Fruit fly (Drosophila melanogaster) whole organism, embryonic: ENCODE measurements around the gene CG31064.

ENCODE experiments used
- Blimp-1 ChIP-seq: fragments of 200-800 bp; sonication (Bioruptor generic); optimal IDR thresholded peaks from 3 replicates; lab custom pipeline; 2018; ENCODE audit warnings: missing biosample characterization, missing genetic modification characterization, mild to moderate bottlenecking, moderate library complexity, missing genetic modification reagents
- C15 ChIP-seq: fragments of 200-800 bp; sonication (Bioruptor generic); IDR thresholded peaks from 3 replicates; pipeline ENCODE4 v1.3.6; 2022; ENCODE audit warnings: missing biosample characterization, missing genetic modification characterization
- CG1024 ChIP-seq: fragments of 200-800 bp; sonication (Bioruptor generic); IDR thresholded peaks from 2 replicates; pipeline ENCODE4 v1.3.6; 2022; ENCODE audit warnings: missing biosample characterization, missing genetic modification characterization
- CG10267 ChIP-seq: fragments of 200-800 bp; sonication (Bioruptor generic); optimal IDR thresholded peaks from 2 replicates; lab custom pipeline; 2018; ENCODE audit warnings: missing biosample characterization, mild to moderate bottlenecking, missing genetic modification characterization, moderate library complexity
- CG10366 ChIP-seq: fragments of 200-800 bp; sonication (Bioruptor generic); IDR thresholded peaks from 2 replicates; pipeline ENCODE4 v1.3.6; 2022; ENCODE audit warnings: missing biosample characterization, missing genetic modification characterization
- CG12071 ChIP-seq: fragments of 200-800 bp; sonication (Bioruptor generic); optimal IDR thresholded peaks from 3 replicates; lab custom pipeline; 2018; ENCODE audit warnings: missing biosample characterization, mild to moderate bottlenecking, missing genetic modification characterization
- CG12219 ChIP-seq: fragments of 200-800 bp; sonication (Bioruptor generic); optimal IDR thresholded peaks from 3 replicates; lab custom pipeline; 2018; ENCODE audit warnings: missing biosample characterization, mild to moderate bottlenecking, missing genetic modification characterization
- CG15011 ChIP-seq: fragments of 200-800 bp; sonication (Bioruptor generic); optimal IDR thresholded peaks from 3 replicates; lab custom pipeline; 2018; ENCODE audit warnings: missing biosample characterization, mild to moderate bottlenecking, missing genetic modification characterization
- CG15514 ChIP-seq: fragments of 200-800 bp; sonication (Bioruptor generic); optimal IDR thresholded peaks from 3 replicates; lab custom pipeline; 2017; ENCODE audit warnings: missing biosample characterization, missing genetic modification characterization, mild to moderate bottlenecking, moderate library complexity, missing genetic modification reagents
- CG15696 ChIP-seq: fragments of 200-800 bp; sonication (Bioruptor generic); optimal IDR thresholded peaks from 2 replicates; lab custom pipeline; 2019; ENCODE audit warnings: missing biosample characterization, mild to moderate bottlenecking, missing genetic modification characterization, moderate library complexity
- CG1792 ChIP-seq: fragments of 200-800 bp; sonication (Bioruptor generic); optimal IDR thresholded peaks from 2 replicates; lab custom pipeline; 2016; ENCODE audit warnings: missing biosample characterization, missing genetic modification characterization
- CG18764 ChIP-seq: fragments of 200-800 bp; sonication (Bioruptor generic); optimal IDR thresholded peaks from 3 replicates; lab custom pipeline; 2016; ENCODE audit warnings: missing biosample characterization, missing genetic modification characterization
- CG32767 ChIP-seq: fragments of 200-800 bp; sonication (Bioruptor generic); IDR thresholded peaks from 2 replicates; pipeline ENCODE4 v1.3.6; 2022; ENCODE audit warnings: missing biosample characterization, missing genetic modification characterization
- CG3281 ChIP-seq: fragments of 200-800 bp; sonication (Bioruptor generic); optimal IDR thresholded peaks from 3 replicates; lab custom pipeline; 2017; ENCODE audit warnings: missing biosample characterization, mild to moderate bottlenecking, missing genetic modification characterization
- CG43689 ChIP-seq: fragments of 200-800 bp; sonication (Bioruptor generic); IDR thresholded peaks from 2 replicates; pipeline ENCODE4 v1.3.6; 2022; ENCODE audit warnings: missing biosample characterization, missing genetic modification characterization
- CG5953 ChIP-seq: fragments of 200-800 bp; sonication (Bioruptor generic); IDR thresholded peaks from 2 replicates; pipeline ENCODE4 v1.3.6; 2022; ENCODE audit warnings: missing biosample characterization, missing genetic modification characterization
- CG6854 ChIP-seq: fragments of 200-800 bp; sonication (Bioruptor generic); optimal IDR thresholded peaks from 3 replicates; lab custom pipeline; 2017; ENCODE audit warnings: missing biosample characterization, mild to moderate bottlenecking, missing genetic modification characterization
- CG7786 ChIP-seq: fragments of 200-800 bp; sonication (Bioruptor generic); optimal IDR thresholded peaks from 2 replicates; lab custom pipeline; 2016; ENCODE audit warnings: missing biosample characterization, missing genetic modification characterization
- CG8924 ChIP-seq: fragments of 200-800 bp; optimal IDR thresholded peaks from 3 replicates; lab custom pipeline; 2019; ENCODE audit warnings: missing biosample characterization, mild to moderate bottlenecking, missing genetic modification characterization, moderate library complexity
- CTCF ChIP-seq: fragments of 200-800 bp; sonication (Bioruptor generic); optimal IDR thresholded peaks from 2 replicates; lab custom pipeline; 2017; ENCODE audit warnings: missing biosample characterization, mild to moderate bottlenecking, missing genetic modification characterization, moderate library complexity
- Camta ChIP-seq: fragments of 200-800 bp; sonication (Bioruptor generic); optimal IDR thresholded peaks from 2 replicates; lab custom pipeline; 2016; ENCODE audit warnings: missing biosample characterization, missing genetic modification characterization
- D ChIP-seq, 2 experiments: fragments of 200-800 bp in 1 of 2; fragments of >200 bp in 1 of 2; sonication (Bioruptor generic) in 1 of 2; optimal IDR thresholded peaks; 2 replicates in 1 of 2; 3 replicates in 1 of 2; lab custom pipeline; 2017; ENCODE audit warnings: mild to moderate bottlenecking in 1 of 2, missing biosample characterization in 1 of 2, missing genetic modification characterization in 1 of 2, missing genetic modification reagents in 1 of 2
- D19B ChIP-seq: fragments of 200-800 bp; sonication (Bioruptor generic); optimal IDR thresholded peaks from 2 replicates; lab custom pipeline; 2017; ENCODE audit warnings: missing biosample characterization, mild to moderate bottlenecking, missing genetic modification characterization
- Dref ChIP-seq: fragments of 200-800 bp; sonication (Bioruptor generic); IDR thresholded peaks from 2 replicates; pipeline ENCODE4 v1.3.6; 2022; ENCODE audit warnings: missing biosample characterization, missing genetic modification characterization
- GATAe ChIP-seq: fragments of 200-800 bp; sonication (Bioruptor generic); conservative IDR thresholded peaks from 2 replicates; pipeline ENCODE4 v1.3.6; 2022; ENCODE audit warnings: missing biosample characterization, missing genetic modification characterization
- H2.0 ChIP-seq: fragments of 200-800 bp; sonication (Bioruptor generic); IDR thresholded peaks from 2 replicates; pipeline ENCODE4 v1.3.6; 2022; ENCODE audit warnings: missing biosample characterization, missing genetic modification characterization
- Hmr ChIP-seq: fragments of 200-800 bp; sonication (Bioruptor generic); optimal IDR thresholded peaks from 3 replicates; lab custom pipeline; 2017; ENCODE audit warnings: mild to moderate bottlenecking, missing biosample characterization, missing genetic modification reagents, missing genetic modification characterization
- Meics ChIP-seq: fragments of 200-800 bp; sonication (Bioruptor generic); optimal IDR thresholded peaks from 2 replicates; lab custom pipeline; 2017; ENCODE audit warnings: missing biosample characterization, mild to moderate bottlenecking, missing genetic modification characterization
- NC2α ChIP-seq: fragments of 200-800 bp; sonication (Bioruptor generic); optimal IDR thresholded peaks from 2 replicates; lab custom pipeline; 2016; ENCODE audit warnings: missing biosample characterization, missing genetic modification characterization
- Ptx1 ChIP-seq: fragments of 200-800 bp; sonication (Bioruptor generic); IDR thresholded peaks from 2 replicates; pipeline ENCODE4 v1.3.6; 2022; ENCODE audit warnings: missing biosample characterization, missing genetic modification characterization
- Rfx ChIP-seq: fragments of 200-800 bp; sonication (Bioruptor generic); IDR thresholded peaks from 2 replicates; pipeline ENCODE4 v1.3.6; 2022; ENCODE audit warnings: missing biosample characterization, missing genetic modification characterization
- Vsx1 ChIP-seq: fragments of 200-800 bp; sonication (Bioruptor generic); optimal IDR thresholded peaks from 2 replicates; lab custom pipeline; 2017; ENCODE audit warnings: missing biosample characterization, mild to moderate bottlenecking, missing genetic modification characterization, missing genetic modification reagents
- aop ChIP-seq: fragments of 200-800 bp; sonication (Bioruptor generic); IDR thresholded peaks from 2 replicates; pipeline ENCODE4 v1.3.6; 2022; ENCODE audit warnings: missing biosample characterization, missing genetic modification characterization
- ato ChIP-seq: fragments of 200-800 bp; sonication (Bioruptor generic); IDR thresholded peaks from 2 replicates; pipeline ENCODE4 v1.3.6; 2022; ENCODE audit warnings: missing biosample characterization, missing genetic modification characterization; ENCODE audit not compliant: partially characterized antibody
- bigmax ChIP-seq: fragments of 200-800 bp; sonication (Bioruptor generic); optimal IDR thresholded peaks from 2 replicates; lab custom pipeline; 2018; ENCODE audit warnings: missing biosample characterization, mild to moderate bottlenecking, missing genetic modification characterization
- crc ChIP-seq: fragments of 200-800 bp; sonication (Bioruptor generic); optimal IDR thresholded peaks from 2 replicates; lab custom pipeline; 2016; ENCODE audit warnings: missing biosample characterization, missing genetic modification characterization
- disco-r ChIP-seq: fragments of 200-800 bp; sonication (Bioruptor generic); optimal IDR thresholded peaks from 2 replicates; lab custom pipeline; 2016; ENCODE audit warnings: missing biosample characterization, missing genetic modification characterization
- dmrt99B ChIP-seq: fragments of 200-800 bp; sonication (Bioruptor generic); optimal IDR thresholded peaks from 2 replicates; lab custom pipeline; 2018; ENCODE audit warnings: missing biosample characterization, mild to moderate bottlenecking, missing genetic modification characterization, moderate library complexity
- ems ChIP-seq: fragments of 200-800 bp; sonication (Bioruptor generic); optimal IDR thresholded peaks from 3 replicates; lab custom pipeline; 2016; ENCODE audit warnings: missing biosample characterization, missing genetic modification characterization
- ewg ChIP-seq: fragments of 200-800 bp; sonication (Bioruptor generic); optimal IDR thresholded peaks from 3 replicates; lab custom pipeline; 2017; ENCODE audit warnings: mild to moderate bottlenecking, missing biosample characterization, missing genetic modification reagents, missing genetic modification characterization
- klu ChIP-seq: fragments of 200-800 bp; sonication (Bioruptor generic); IDR thresholded peaks from 2 replicates; pipeline ENCODE4 v1.3.6; 2022; ENCODE audit warnings: missing biosample characterization, missing genetic modification characterization
- maf-S ChIP-seq: fragments of 200-800 bp; sonication (Bioruptor generic); optimal IDR thresholded peaks from 2 replicates; lab custom pipeline; 2016; ENCODE audit warnings: missing biosample characterization, missing genetic modification characterization
- run ChIP-seq: fragments of 200-800 bp; sonication (Bioruptor generic); optimal IDR thresholded peaks from 3 replicates; lab custom pipeline; 2018; ENCODE audit warnings: missing biosample characterization, mild to moderate bottlenecking, missing genetic modification characterization
- seq ChIP-seq: fragments of 200-800 bp; sonication (Bioruptor generic); IDR thresholded peaks from 2 replicates; pipeline ENCODE4 v1.3.6; 2022; ENCODE audit warnings: missing biosample characterization, missing genetic modification characterization
- shn ChIP-seq: fragments of 200-800 bp; sonication (Bioruptor generic); optimal IDR thresholded peaks from 3 replicates; lab custom pipeline; 2016; ENCODE audit warnings: missing biosample characterization, missing genetic modification characterization
- tin ChIP-seq: fragments of 200-800 bp; sonication (Bioruptor generic); optimal IDR thresholded peaks from 3 replicates; lab custom pipeline; 2016; ENCODE audit warnings: missing biosample characterization, missing genetic modification characterization
- tio ChIP-seq: fragments of 200-800 bp; sonication (Bioruptor generic); optimal IDR thresholded peaks from 2 replicates; lab custom pipeline; 2017; ENCODE audit warnings: missing biosample characterization, missing genetic modification characterization, inconsistent platforms
- vvl ChIP-seq: fragments of 200-800 bp; sonication (Bioruptor generic); IDR thresholded peaks from 2 replicates; pipeline ENCODE4 v1.3.6; 2022; ENCODE audit warnings: missing biosample characterization, missing genetic modification characterization
- zf30C ChIP-seq: fragments of 200-800 bp; sonication (Bioruptor generic); optimal IDR thresholded peaks from 3 replicates; lab custom pipeline; 2018; ENCODE audit warnings: missing biosample characterization, mild to moderate bottlenecking, missing genetic modification characterization

CG31064 gene

DNA sequence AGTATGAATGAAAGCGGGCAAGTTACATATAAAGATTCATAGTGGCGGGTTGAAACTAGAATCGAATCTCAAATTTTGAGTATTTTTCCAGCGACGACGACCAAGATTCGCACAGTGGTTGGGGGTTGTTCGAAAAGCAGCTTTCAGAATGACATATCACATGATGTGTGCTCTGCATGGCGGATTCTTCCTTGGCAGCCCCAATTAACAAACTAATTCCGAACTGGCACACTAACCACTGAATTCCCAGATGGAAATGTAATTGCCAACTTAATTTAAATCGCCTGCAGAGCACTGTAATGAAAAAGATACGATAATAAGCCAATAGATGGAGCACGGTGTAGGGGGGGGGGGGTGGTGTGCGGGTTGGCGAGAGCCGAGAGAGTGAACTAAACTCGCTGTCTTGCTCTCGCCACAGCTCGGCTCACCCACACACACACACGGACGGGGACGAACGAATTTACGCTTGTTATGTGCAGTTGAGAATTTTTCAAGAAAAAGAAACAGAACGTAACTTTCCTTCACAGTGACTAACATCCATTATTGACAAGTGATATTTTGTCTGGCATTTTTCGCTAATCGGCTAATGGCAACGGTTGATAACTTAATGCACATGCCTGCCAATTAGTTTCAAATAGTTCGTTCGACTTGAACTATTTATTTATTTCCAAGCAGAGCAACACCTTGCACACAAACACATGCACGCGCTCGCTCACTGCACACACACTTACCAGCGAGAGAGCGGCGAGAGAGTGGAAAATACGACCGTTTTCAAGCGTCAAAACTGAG lies 42.3 kb upstream of the CG31064 start (continued):
- TF ChIP-seq klu (GFP tag; lab: Robert Waterston, UW), result peak; percentile 86
- peak; percentile 91 for TF ChIP-seq CG15011 (GFP tag; lab: Kevin White, UChicago)
- TF ChIP-seq tio (GFP tag; lab: Kevin White, UChicago), result peak; percentile 89
- TF ChIP-seq Vsx1 (GFP tag; lab: Kevin White, UChicago), result peak; percentile 97
- peak; percentile 92 for TF ChIP-seq CG1792 (GFP tag; lab: Kevin White, UChicago)
- TF ChIP-seq Blimp-1 (GFP tag; lab: Kevin White, UChicago), result peak; percentile 92
- TF ChIP-seq Hmr, result peak; percentile 98
- peak; percentile 91 for TF ChIP-seq CG18764 (GFP tag; lab: Kevin White, UChicago)
- TF ChIP-seq seq (GFP tag; lab: Robert Waterston, UW), result peak; percentile 98
- peak; percentile 98 for TF ChIP-seq CG7786 (GFP tag; lab: Kevin White, UChicago)
- peak; percentile 82 for TF ChIP-seq NC2α (GFP tag; lab: Kevin White, UChicago)
- TF ChIP-seq Rfx (GFP tag; lab: Robert Waterston, UW), result peak; percentile 98
- peak; percentile 97 for TF ChIP-seq CG12219
- TF ChIP-seq run (tag; lab: Kevin White, UChicago), result peak; percentile 89
- TF ChIP-seq disco-r (GFP tag; lab: Kevin White, UChicago), result peak; percentile 89
- TF ChIP-seq Ptx1 (GFP tag; lab: Robert Waterston, UW), result peak; percentile 97
- peak; percentile 97 for TF ChIP-seq dmrt99B (tag; lab: Kevin White, UChicago)
- peak; percentile 92 for TF ChIP-seq D19B (GFP tag; lab: Kevin White, UChicago)
- TF ChIP-seq CG3281 (GFP tag; lab: Kevin White, UChicago), result peak; percentile 96
- TF ChIP-seq CG15696, result peak; percentile 65
- TF ChIP-seq Camta (GFP tag; lab: Kevin White, UChicago), result peak; percentile 87
- TF ChIP-seq GATAe (GFP tag; lab: Robert Waterston, UW), result peak; percentile 82
- 0 out of 2 replicates have a peak, but pooled peaks have one; percentile 12 for TF ChIP-seq ato (GFP tag; lab: Robert Waterston, UW)
- peak; percentile 92 for TF ChIP-seq CG43689 (GFP tag; lab: Robert Waterston, UW)
- peak; percentile 90 for TF ChIP-seq crc
- TF ChIP-seq CG32767 (GFP tag; lab: Robert Waterston, UW), result peak; percentile 97
- no peak for TF ChIP-seq zf30C (GFP tag; lab: Kevin White, UChicago)
- peak; percentile 97 for TF ChIP-seq Meics (GFP tag; lab: Kevin White, UChicago)
- peak; percentile 68 for TF ChIP-seq bigmax (GFP tag; lab: Kevin White, UChicago)
- peak; percentile 90 for TF ChIP-seq CG6854 (GFP tag; lab: Kevin White, UChicago)
- TF ChIP-seq maf-S, result peak; percentile 88
- TF ChIP-seq CG10267 (tag; lab: Kevin White, UChicago), result peak; percentile 87
- TF ChIP-seq CG12071 (GFP tag; lab: Kevin White, UChicago), result peak; percentile 97
- peak; percentile 93 for TF ChIP-seq CG8924 (tag; lab: Kevin White, UChicago)
- TF ChIP-seq vvl, result peak; percentile 99
- peak; percentile 96 for TF ChIP-seq CG5953
- TF ChIP-seq CG10366 (GFP tag; lab: Robert Waterston, UW), result peak; percentile 97
- 0 out of 2 replicates have a peak, but pooled peaks have one; percentile 32 for TF ChIP-seq Dref (GFP tag; lab: Robert Waterston, UW)
- TF ChIP-seq ewg, result peak; percentile 92
- TF ChIP-seq H2.0, result peak; percentile 97
- peak; percentile 66 for TF ChIP-seq CTCF (GFP tag; lab: Kevin White, UChicago)
- TF ChIP-seq aop (GFP tag; lab: Robert Waterston, UW), result peak; percentile 91
- TF ChIP-seq C15, result peak; percentile 93
- no peak for TF ChIP-seq D (optimal IDR thresholded peaks at IDR 0.05; lab: Kevin White, UChicago)
- peak; percentile 88 for TF ChIP-seq D (GFP tag; optimal IDR thresholded peaks at IDR 0.05; lab: Kevin White, UChicago)
- peak; percentile 93 for TF ChIP-seq CG15514 (GFP tag; lab: Kevin White, UChicago)
- TF ChIP-seq tin (GFP tag; lab: Kevin White, UChicago), result peak; percentile 94
- TF ChIP-seq shn (GFP tag; lab: Kevin White, UChicago), result peak; percentile 96
- peak; percentile 86 for TF ChIP-seq CG1024 (GFP tag; lab: Robert Waterston, UW)
- TF ChIP-seq ems (GFP tag; lab: Kevin White, UChicago), result peak; percentile 92
